Worm (Caenorhabditis elegans) whole organism, mixed stage, embryonic: ENCODE data around the gene ZK822.9.
A peak's percentile ranks its signal among the peaks of the same experiment; 100 is the strongest.

Experiments
- M03D4.4 ChIP-seq: sonication (generic microtip); optimal IDR thresholded peaks from 2 replicates; lab custom pipeline; 2017; ENCODE audit warnings: mild to moderate bottlenecking, missing genetic modification characterization, missing compliant biosample characterization
- bed-3 ChIP-seq: fragments of 200-800 bp; sonication (Bioruptor generic); optimal IDR thresholded peaks from 3 replicates; lab custom pipeline; 2018; ENCODE audit warnings: mild to moderate bottlenecking, missing genetic modification characterization, moderate library complexity, missing compliant biosample characterization
- blmp-1 ChIP-seq: fragments of 150-350 bp; optimal IDR thresholded peaks from 2 replicates; lab custom pipeline; 2014; ENCODE audit warnings: missing biosample characterization, missing genetic modification characterization
- ceh-39 ChIP-seq: fragments of 150-350 bp; optimal IDR thresholded peaks from 2 replicates; lab custom pipeline; 2014; ENCODE audit warnings: missing biosample characterization, missing genetic modification characterization
- ceh-43 ChIP-seq: fragments of 200-800 bp; sonication (Bioruptor generic); optimal IDR thresholded peaks from 2 replicates; lab custom pipeline; 2018; ENCODE audit warnings: mild to moderate bottlenecking, missing genetic modification characterization, moderate library complexity, missing compliant biosample characterization
- ceh-83 ChIP-seq: fragments of 200-800 bp; sonication (Bioruptor generic); optimal IDR thresholded peaks from 2 replicates; lab custom pipeline; 2018; ENCODE audit warnings: mild to moderate bottlenecking, missing genetic modification characterization, missing compliant biosample characterization
- ces-1 ChIP-seq: fragments of 150-350 bp; optimal IDR thresholded peaks from 2 replicates; lab custom pipeline; 2014; ENCODE audit warnings: missing biosample characterization, missing genetic modification reagents, missing genetic modification characterization
- cnd-1 ChIP-seq: fragments of 200-800 bp; sonication (Bioruptor generic); optimal IDR thresholded peaks from 2 replicates; lab custom pipeline; 2018; ENCODE audit warnings: mild to moderate bottlenecking, missing genetic modification characterization, missing compliant biosample characterization
- drap-1 ChIP-seq: fragments of 200-800 bp; sonication (Bioruptor generic); optimal IDR thresholded peaks from 3 replicates; lab custom pipeline; 2018; ENCODE audit warnings: mild to moderate bottlenecking, missing genetic modification characterization, missing compliant biosample characterization
- elt-1 ChIP-seq: sonication (generic microtip); optimal IDR thresholded peaks from 2 replicates; lab custom pipeline; 2017; ENCODE audit warnings: missing genetic modification characterization, mild to moderate bottlenecking, missing compliant biosample characterization, antibody characterized with exemption, moderate library complexity, borderline replicate concordance; ENCODE audit not compliant: insufficient read depth
- elt-3 ChIP-seq: fragments of 150-350 bp; optimal IDR thresholded peaks from 2 replicates; lab custom pipeline; 2014; ENCODE audit warnings: missing biosample characterization, missing genetic modification characterization
- flh-1 ChIP-seq: fragments of 200-800 bp; sonication (Bioruptor generic); optimal IDR thresholded peaks from 2 replicates; lab custom pipeline; 2018; ENCODE audit warnings: mild to moderate bottlenecking, missing genetic modification characterization, moderate library complexity, missing compliant biosample characterization
- ham-2 ChIP-seq: fragments of 200-800 bp; sonication (Bioruptor generic); optimal IDR thresholded peaks from 2 replicates; lab custom pipeline; 2018; ENCODE audit warnings: mild to moderate bottlenecking, missing genetic modification characterization, missing compliant biosample characterization
- hlh-1 ChIP-seq: fragments of 150-350 bp; optimal IDR thresholded peaks from 2 replicates; lab custom pipeline; 2014; ENCODE audit warnings: missing biosample characterization, missing genetic modification reagents, missing genetic modification characterization
- lin-13 ChIP-seq: fragments of 150-350 bp; optimal IDR thresholded peaks from 2 replicates; lab custom pipeline; 2014; ENCODE audit warnings: missing biosample characterization, missing genetic modification characterization
- lin-32 ChIP-seq: fragments of 200-800 bp; sonication (Bioruptor generic); optimal IDR thresholded peaks from 2 replicates; lab custom pipeline; 2018; ENCODE audit warnings: mild to moderate bottlenecking, missing genetic modification characterization, missing compliant biosample characterization
- lsy-2 ChIP-seq: fragments of 150-350 bp; optimal IDR thresholded peaks from 2 replicates; lab custom pipeline; 2014; ENCODE audit warnings: missing biosample characterization, missing genetic modification characterization
- mab-5 ChIP-seq: fragments of 150-350 bp; optimal IDR thresholded peaks from 2 replicates; lab custom pipeline; 2014; ENCODE audit warnings: missing biosample characterization, missing genetic modification characterization
- mep-1 ChIP-seq: fragments of 150-350 bp; optimal IDR thresholded peaks from 2 replicates; lab custom pipeline; 2017; ENCODE audit warnings: missing biosample characterization, missing genetic modification reagents, missing genetic modification characterization, inconsistent platforms
- mls-2 ChIP-seq: sonication (generic microtip); optimal IDR thresholded peaks from 2 replicates; lab custom pipeline; 2016; ENCODE audit warnings: mild to moderate bottlenecking, missing genetic modification characterization, moderate library complexity, missing compliant biosample characterization
- nhr-12 ChIP-seq: fragments of 150-350 bp; optimal IDR thresholded peaks from 2 replicates; lab custom pipeline; 2014; ENCODE audit warnings: missing biosample characterization, missing genetic modification characterization
- nhr-2 ChIP-seq: fragments of 150-350 bp; optimal IDR thresholded peaks from 2 replicates; lab custom pipeline; 2014; ENCODE audit warnings: missing biosample characterization, missing genetic modification characterization
- nhr-237 ChIP-seq: fragments of 150-350 bp; optimal IDR thresholded peaks from 2 replicates; lab custom pipeline; 2014; ENCODE audit warnings: missing biosample characterization, missing genetic modification characterization
- nhr-28 ChIP-seq: fragments of 150-350 bp; optimal IDR thresholded peaks from 2 replicates; lab custom pipeline; 2014; ENCODE audit warnings: missing biosample characterization, missing genetic modification characterization
- nhr-76 ChIP-seq: sonication (generic microtip); optimal IDR thresholded peaks from 2 replicates; lab custom pipeline; 2017; ENCODE audit warnings: missing biosample characterization, missing genetic modification characterization
- pha-4 ChIP-seq: fragments of 150-350 bp; optimal IDR thresholded peaks from 2 replicates; lab custom pipeline; 2018; ENCODE audit warnings: missing biosample characterization, missing genetic modification reagents, missing genetic modification characterization
- sem-2 ChIP-seq: fragments of 200-800 bp; sonication (Bioruptor generic); optimal IDR thresholded peaks from 2 replicates; lab custom pipeline; 2018; ENCODE audit warnings: mild to moderate bottlenecking, missing genetic modification characterization, missing compliant biosample characterization
- snpc-4 ChIP-seq: fragments of 150-350 bp; optimal IDR thresholded peaks from 2 replicates; lab custom pipeline; 2014; ENCODE audit warnings: missing biosample characterization, missing genetic modification characterization
- sptf-1 ChIP-seq: sonication (generic microtip); optimal IDR thresholded peaks from 2 replicates; lab custom pipeline; 2017; ENCODE audit warnings: mild to moderate bottlenecking, missing genetic modification characterization, moderate library complexity, missing compliant biosample characterization
- tbx-8 ChIP-seq: fragments of 200-800 bp; sonication (Bioruptor generic); optimal IDR thresholded peaks from 2 replicates; lab custom pipeline; 2018; ENCODE audit warnings: mild to moderate bottlenecking, missing genetic modification characterization, moderate library complexity, missing compliant biosample characterization
- unc-120 ChIP-seq: sonication (generic microtip); optimal IDR thresholded peaks from 2 replicates; lab custom pipeline; 2017; ENCODE audit warnings: missing genetic modification characterization, missing compliant biosample characterization; ENCODE audit not compliant: poor library complexity, severe bottlenecking
- unc-39 ChIP-seq: fragments of 150-350 bp; optimal IDR thresholded peaks from 2 replicates; lab custom pipeline; 2014; ENCODE audit warnings: missing biosample characterization, missing genetic modification characterization
- unc-62 ChIP-seq: fragments of 150-350 bp; optimal IDR thresholded peaks from 2 replicates; lab custom pipeline; 2014; ENCODE audit warnings: missing biosample characterization, missing genetic modification reagents, missing genetic modification characterization
- zip-8 ChIP-seq: fragments of 150-350 bp; optimal IDR thresholded peaks from 2 replicates; lab custom pipeline; 2014; ENCODE audit warnings: missing biosample characterization, missing genetic modification characterization
- ztf-11 ChIP-seq: fragments of 150-350 bp; optimal IDR thresholded peaks from 2 replicates; lab custom pipeline; 2014; ENCODE audit warnings: missing biosample characterization, missing genetic modification characterization

The ZK822.9 gene

DNA sequence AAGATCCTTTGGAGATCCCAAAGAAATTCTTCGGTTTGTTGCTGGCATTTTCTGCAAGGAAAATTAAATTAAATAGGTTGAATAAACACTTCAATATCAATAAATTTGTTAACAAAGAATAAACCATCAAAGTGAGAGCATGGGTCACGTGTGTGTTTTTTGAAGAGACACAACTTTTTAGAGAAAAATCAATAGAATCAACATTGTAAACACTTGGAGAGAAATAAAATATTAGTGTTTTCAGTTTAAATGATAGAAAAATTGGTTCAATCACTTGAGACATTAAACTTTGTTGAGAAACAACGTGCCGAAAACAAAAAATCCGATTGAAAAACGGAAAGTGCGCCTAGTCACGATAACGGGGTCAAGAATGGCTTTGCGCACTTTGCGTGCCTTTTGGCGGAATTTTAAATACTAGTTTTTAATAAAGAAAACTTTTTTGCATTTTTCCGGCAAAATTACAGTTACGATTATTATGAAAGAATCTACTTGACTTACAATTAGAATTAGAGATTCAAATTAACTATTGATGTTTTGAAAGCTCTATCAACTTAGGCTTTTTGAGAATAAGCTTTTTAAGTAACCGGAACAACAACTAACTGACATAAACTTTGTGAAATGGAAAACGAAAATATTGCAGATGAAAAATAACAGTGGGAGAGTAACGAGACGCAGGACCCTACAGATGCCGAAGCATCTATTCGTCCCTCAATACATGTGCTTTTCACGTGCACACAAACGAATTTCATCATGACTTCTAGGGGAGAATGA, 45.9 kb downstream of the ZK822.9 start, which contains the start of gene ZK829.7:
TSS of gene ZK829.7 (minus strand) at position 51 of the 771 bp plus-strand sequence.
- peak; percentile 58 for TF ChIP-seq lin-13 (tag; lab: Kevin White, UChicago)
- TF ChIP-seq lin-32 (GFP tag; lab: Kevin White, UChicago), result no peak
- TF ChIP-seq blmp-1 (tag; lab: Kevin White, UChicago), result no peak
- TF ChIP-seq hlh-1, result peak; percentile 20
- TF ChIP-seq lsy-2 (tag; lab: Kevin White, UChicago), result peak; percentile 68
- TF ChIP-seq mab-5, result no peak
- no peak for TF ChIP-seq elt-3 (tag; lab: Kevin White, UChicago)
- TF ChIP-seq cnd-1, result no peak
- TF ChIP-seq mls-2, result no peak
- TF ChIP-seq zip-8 (tag; lab: Kevin White, UChicago), result no peak
- no peak for TF ChIP-seq nhr-76 (tag; lab: Kevin White, UChicago)
- no peak for TF ChIP-seq ham-2
- TF ChIP-seq tbx-8 (GFP tag; lab: Kevin White, UChicago), result no peak
- TF ChIP-seq nhr-237 (tag; lab: Kevin White, UChicago), result peak; percentile 44
- TF ChIP-seq unc-120 (tag; lab: Kevin White, UChicago), result no peak
- no peak for TF ChIP-seq sem-2 (GFP tag; lab: Kevin White, UChicago)
- peak; percentile 5 for TF ChIP-seq ces-1 (GFP tag; lab: Kevin White, UChicago)
- no peak for TF ChIP-seq elt-1 (tag; lab: Kevin White, UChicago)
- no peak for TF ChIP-seq sptf-1 (tag; lab: Kevin White, UChicago)
- TF ChIP-seq mep-1, result peak; percentile 44
- no peak for TF ChIP-seq nhr-2
- no peak for TF ChIP-seq nhr-28 (tag; lab: Kevin White, UChicago)
- no peak for TF ChIP-seq ceh-43 (GFP tag; lab: Kevin White, UChicago)
- TF ChIP-seq bed-3, result no peak
- no peak for TF ChIP-seq flh-1 (GFP tag; lab: Kevin White, UChicago)
- peak; percentile 81 for TF ChIP-seq pha-4
- TF ChIP-seq unc-39 (tag; lab: Kevin White, UChicago), result no peak
- no peak for TF ChIP-seq nhr-12 (tag; lab: Kevin White, UChicago)
- no peak for TF ChIP-seq drap-1 (GFP tag; lab: Kevin White, UChicago)
- no peak for TF ChIP-seq ztf-11 (tag; lab: Kevin White, UChicago)
- peak; percentile 46 for TF ChIP-seq ceh-39
- TF ChIP-seq unc-62, result no peak
- no peak for TF ChIP-seq ceh-83
- TF ChIP-seq M03D4.4 (tag; lab: Kevin White, UChicago), result no peak
- no peak for TF ChIP-seq snpc-4 (tag; lab: Kevin White, UChicago)

DNA sequence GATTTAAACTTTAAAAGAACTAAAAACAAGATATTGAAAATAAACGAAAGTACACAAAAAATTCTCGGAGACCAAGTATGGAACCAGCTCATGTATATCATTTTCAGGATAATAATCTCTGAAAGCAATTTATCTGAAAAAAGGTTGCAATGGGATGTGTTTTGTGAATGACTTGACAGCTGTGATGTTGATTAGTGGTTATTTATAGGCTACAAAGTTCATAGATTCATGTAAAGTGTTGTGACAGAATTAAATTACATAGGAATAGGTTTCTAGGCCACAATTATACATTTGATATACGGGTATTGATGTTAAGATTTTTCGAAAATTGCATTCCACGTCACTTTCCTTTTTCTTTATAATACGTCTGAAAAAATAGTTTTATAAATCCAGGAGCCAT, 49.6 kb downstream of the ZK822.9 start, which contains the start of gene srj-1:
TSS of gene srj-1 (minus strand) at position 101 of the 400 bp plus-strand sequence.
- TF ChIP-seq ces-1 (GFP tag; lab: Kevin White, UChicago), result no peak
- TF ChIP-seq tbx-8 (GFP tag; lab: Kevin White, UChicago), result no peak
- no peak for TF ChIP-seq nhr-76 (tag; lab: Kevin White, UChicago)
- no peak for TF ChIP-seq lin-13 (tag; lab: Kevin White, UChicago)
- no peak for TF ChIP-seq ceh-43 (GFP tag; lab: Kevin White, UChicago)
- no peak for TF ChIP-seq unc-120 (tag; lab: Kevin White, UChicago)
- no peak for TF ChIP-seq sem-2 (GFP tag; lab: Kevin White, UChicago)
- TF ChIP-seq unc-39 (tag; lab: Kevin White, UChicago), result no peak
- TF ChIP-seq lin-32 (GFP tag; lab: Kevin White, UChicago), result no peak
- TF ChIP-seq nhr-12 (tag; lab: Kevin White, UChicago), result no peak
- TF ChIP-seq cnd-1, result no peak
- TF ChIP-seq lsy-2 (tag; lab: Kevin White, UChicago), result no peak
- no peak for TF ChIP-seq nhr-2
- no peak for TF ChIP-seq blmp-1 (tag; lab: Kevin White, UChicago)
- no peak for TF ChIP-seq sptf-1 (tag; lab: Kevin White, UChicago)
- no peak for TF ChIP-seq mls-2
